Worm (Caenorhabditis elegans) whole organism, L1 larva: Measurements from ENCODE around the gene str-88.

Source experiments
- ama-1 ChIP-seq: fragments of 150-350 bp; optimal IDR thresholded peaks from 2 replicates; lab custom pipeline; 2014
- ceh-63 ChIP-seq: fragments of 200-800 bp; sonication (Bioruptor generic); optimal IDR thresholded peaks from 2 replicates; lab custom pipeline; 2018; ENCODE audit warnings: mild to moderate bottlenecking, missing genetic modification characterization, missing compliant biosample characterization
- ceh-90 ChIP-seq: sonication (generic microtip); optimal IDR thresholded peaks from 2 replicates; lab custom pipeline; 2016; ENCODE audit warnings: missing genetic modification characterization, missing compliant biosample characterization
- elt-2 ChIP-seq: sonication (generic microtip); optimal IDR thresholded peaks from 2 replicates; lab custom pipeline; 2016; ENCODE audit warnings: missing genetic modification characterization, mild to moderate bottlenecking, inconsistent platforms, missing compliant biosample characterization, missing genetic modification reagents
- fos-1 ChIP-seq: fragments of 150-350 bp; optimal IDR thresholded peaks from 2 replicates; lab custom pipeline; 2014; ENCODE audit warnings: missing biosample characterization, missing genetic modification characterization
- lin-35 ChIP-seq, 2 experiments: fragments of 150-350 bp; optimal IDR thresholded peaks; 2 replicates each; lab custom pipeline; 2014; ENCODE audit warnings: missing biosample characterization in 2 of 2, missing genetic modification characterization in 2 of 2, missing genetic modification reagents in 2 of 2
- mab-9 ChIP-seq: fragments of 200-800 bp; sonication (Bioruptor generic); IDR thresholded peaks from 2 replicates; pipeline ENCODE4 v1.3.6; 2022; ENCODE audit warnings: missing genetic modification reagents, missing genetic modification characterization, missing compliant biosample characterization
- mdl-1 ChIP-seq, 2 experiments: fragments of 150-350 bp; optimal IDR thresholded peaks; 2 replicates each; lab custom pipeline; 2014 to 2017; ENCODE audit warnings: missing biosample characterization in 2 of 2, missing genetic modification characterization in 2 of 2, inconsistent platforms in 1 of 2
- nhr-237 ChIP-seq: fragments of 150-350 bp; optimal IDR thresholded peaks from 2 replicates; lab custom pipeline; 2014; ENCODE audit warnings: missing biosample characterization, missing genetic modification characterization
- nhr-76 ChIP-seq: sonication (generic microtip); optimal IDR thresholded peaks from 2 replicates; lab custom pipeline; 2017; ENCODE audit warnings: missing biosample characterization, missing genetic modification characterization
- pag-3 ChIP-seq: sonication (generic microtip); optimal IDR thresholded peaks from 2 replicates; lab custom pipeline; 2017; ENCODE audit warnings: missing genetic modification characterization, mild to moderate bottlenecking, missing compliant biosample characterization, antibody characterized with exemption, borderline replicate concordance; ENCODE audit not compliant: insufficient read depth
- skn-1 ChIP-seq: fragments of 150-350 bp; optimal IDR thresholded peaks from 2 replicates; lab custom pipeline; 2014; ENCODE audit warnings: missing biosample characterization, missing genetic modification characterization
- zag-1 ChIP-seq: fragments of 150-350 bp; optimal IDR thresholded peaks from 2 replicates; lab custom pipeline; 2014; ENCODE audit warnings: missing biosample characterization, missing genetic modification characterization

DNA sequence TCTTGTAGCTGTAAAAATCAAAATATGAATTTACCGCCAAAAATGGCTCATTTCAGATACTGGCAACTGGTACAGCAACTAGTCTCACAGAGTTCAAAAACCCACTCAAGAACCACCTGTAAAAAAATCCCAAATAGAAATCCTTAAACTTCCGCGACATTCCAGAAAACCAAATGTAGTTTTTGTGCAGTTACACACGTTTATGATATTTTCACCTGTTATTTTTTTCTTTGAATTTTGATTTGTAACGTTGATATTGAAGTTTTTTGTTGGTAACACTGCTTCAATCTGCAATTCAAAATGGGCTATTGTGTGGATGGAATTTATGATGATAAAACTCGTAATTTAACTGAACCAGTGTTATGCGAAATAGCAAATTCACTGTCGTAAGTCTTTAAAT is 50.8 kb downstream of the str-88 start, which contains the start of gene srw-113:
- TF ChIP-seq nhr-76 (tag; lab: Kevin White, UChicago) (no peak), pag-3 (tag; lab: Kevin White, UChicago) (no peak), zag-1 (tag; lab: Kevin White, UChicago) (no peak), lin-35 (GFP tag; optimal IDR thresholded peaks at IDR 0.05; lab: Kevin White, UChicago) (no peak), nhr-237 (tag; lab: Kevin White, UChicago) (no peak), elt-2 (no peak), ama-1 (lab: Kevin White, UChicago) (no peak), ceh-90 (tag; lab: Kevin White, UChicago) (no peak), mab-9 (GFP tag; lab: Robert Waterston, UW) (no peak), mdl-1 (tag; optimal IDR thresholded peaks at IDR 0.05; lab: Kevin White, UChicago) (no peak), ceh-63 (no peak), fos-1 (no peak), skn-1 (tag; lab: Kevin White, UChicago) (no peak)
